Worm (Caenorhabditis elegans) whole organism, L2 larva: ENCODE measurements around the gene cgef-1.
A peak's percentile ranks its signal among the peaks of the same experiment; 100 is the strongest.

Experiments used
- C34F6.9 ChIP-seq: fragments of 150-350 bp; optimal IDR thresholded peaks from 2 replicates; lab custom pipeline; 2014; ENCODE audit warnings: missing biosample characterization, missing genetic modification characterization
- F13H6.1 ChIP-seq: sonication (generic microtip); optimal IDR thresholded peaks from 2 replicates; lab custom pipeline; 2016; ENCODE audit warnings: missing genetic modification characterization, missing compliant biosample characterization
- R02D3.7 ChIP-seq: fragments of 150-350 bp; optimal IDR thresholded peaks from 2 replicates; lab custom pipeline; 2014; ENCODE audit warnings: missing biosample characterization, missing genetic modification characterization
- ZK546.5 ChIP-seq: sonication (generic microtip); optimal IDR thresholded peaks from 2 replicates; lab custom pipeline; 2017; ENCODE audit warnings: missing biosample characterization, missing genetic modification characterization
- blmp-1 ChIP-seq: sonication (generic microtip); optimal IDR thresholded peaks from 2 replicates; lab custom pipeline; 2017; ENCODE audit warnings: missing genetic modification characterization, mild to moderate bottlenecking, missing compliant biosample characterization, antibody characterized with exemption, moderate library complexity; ENCODE audit not compliant: insufficient read depth
- ceh-16 ChIP-seq: fragments of 150-350 bp; optimal IDR thresholded peaks from 2 replicates; lab custom pipeline; 2014; ENCODE audit warnings: missing biosample characterization, missing genetic modification characterization
- ceh-82 ChIP-seq: fragments of 150-350 bp; optimal IDR thresholded peaks from 2 replicates; lab custom pipeline; 2014; ENCODE audit warnings: missing biosample characterization, missing genetic modification characterization
- crh-2 ChIP-seq: sonication (generic microtip); optimal IDR thresholded peaks from 2 replicates; lab custom pipeline; 2017; ENCODE audit warnings: missing biosample characterization, missing genetic modification characterization
- dmd-4 ChIP-seq: sonication (generic microtip); optimal IDR thresholded peaks from 2 replicates; lab custom pipeline; 2017; ENCODE audit warnings: missing biosample characterization, missing genetic modification characterization
- egl-27 ChIP-seq: sonication (generic microtip); optimal IDR thresholded peaks from 3 replicates; lab custom pipeline; 2017; ENCODE audit warnings: missing biosample characterization, missing genetic modification reagents, missing genetic modification characterization
- elt-3 ChIP-seq: sonication (generic microtip); optimal IDR thresholded peaks from 2 replicates; lab custom pipeline; 2017; ENCODE audit warnings: missing biosample characterization, missing genetic modification characterization
- gmeb-1 ChIP-seq: fragments of 150-350 bp; optimal IDR thresholded peaks from 2 replicates; lab custom pipeline; 2014; ENCODE audit warnings: missing biosample characterization, missing genetic modification characterization
- lin-13 ChIP-seq: fragments of 150-350 bp; optimal IDR thresholded peaks from 2 replicates; lab custom pipeline; 2014; ENCODE audit warnings: missing biosample characterization, missing genetic modification reagents, missing genetic modification characterization
- lin-39 ChIP-seq: fragments of 150-350 bp; optimal IDR thresholded peaks from 2 replicates; lab custom pipeline; 2014; ENCODE audit warnings: missing biosample characterization, missing genetic modification reagents, missing genetic modification characterization
- mab-5 ChIP-seq: fragments of 150-350 bp; optimal IDR thresholded peaks from 2 replicates; lab custom pipeline; 2014; ENCODE audit warnings: missing biosample characterization, missing genetic modification characterization
- mdl-1 ChIP-seq, 2 experiments: fragments of 150-350 bp in 1 of 2; sonication (generic microtip) in 1 of 2; optimal IDR thresholded peaks; 2 replicates each; lab custom pipeline; 2017; ENCODE audit warnings: missing biosample characterization in 2 of 2, missing genetic modification characterization in 2 of 2
- nhr-10 ChIP-seq: sonication (generic microtip); optimal IDR thresholded peaks from 2 replicates; lab custom pipeline; 2017; ENCODE audit warnings: missing biosample characterization, missing genetic modification characterization
- nhr-12 ChIP-seq: fragments of 150-350 bp; optimal IDR thresholded peaks from 2 replicates; lab custom pipeline; 2014; ENCODE audit warnings: missing biosample characterization, missing genetic modification characterization
- nhr-129 ChIP-seq: fragments of 150-350 bp; optimal IDR thresholded peaks from 2 replicates; lab custom pipeline; 2014; ENCODE audit warnings: missing biosample characterization, missing genetic modification characterization
- nhr-21 ChIP-seq: fragments of 150-350 bp; optimal IDR thresholded peaks from 2 replicates; lab custom pipeline; 2014; ENCODE audit warnings: missing biosample characterization, missing genetic modification characterization
- nhr-23 ChIP-seq: fragments of 150-350 bp; optimal IDR thresholded peaks from 2 replicates; lab custom pipeline; 2014; ENCODE audit warnings: missing biosample characterization, missing genetic modification reagents, missing genetic modification characterization
- nhr-25 ChIP-seq: fragments of 150-350 bp; sonication (generic microtip); optimal IDR thresholded peaks from 3 replicates; lab custom pipeline; 2014; ENCODE audit warnings: missing biosample characterization, missing genetic modification characterization
- nhr-6 ChIP-seq: fragments of 150-350 bp; optimal IDR thresholded peaks from 2 replicates; lab custom pipeline; 2014; ENCODE audit warnings: missing biosample characterization, missing genetic modification characterization
- skn-1 ChIP-seq: sonication (generic microtip); optimal IDR thresholded peaks from 2 replicates; lab custom pipeline; 2017; ENCODE audit warnings: missing biosample characterization, missing genetic modification characterization
- sma-3 ChIP-seq: sonication (generic microtip); optimal IDR thresholded peaks from 2 replicates; lab custom pipeline; 2016; ENCODE audit warnings: missing genetic modification reagents, missing genetic modification characterization, missing compliant biosample characterization
- sma-9 ChIP-seq, 2 experiments: fragments of 150-350 bp in 1 of 2; sonication (generic microtip) in 1 of 2; optimal IDR thresholded peaks; 2 replicates each; lab custom pipeline; 2014 to 2016; ENCODE audit warnings: missing genetic modification characterization in 2 of 2, mild to moderate bottlenecking in 1 of 2, missing biosample characterization in 1 of 2, missing compliant biosample characterization in 1 of 2, missing genetic modification reagents in 1 of 2, moderate library complexity in 1 of 2
- snpc-4 ChIP-seq: fragments of 150-350 bp; optimal IDR thresholded peaks from 2 replicates; lab custom pipeline; 2014; ENCODE audit warnings: missing biosample characterization, missing genetic modification characterization
- unc-39 ChIP-seq: fragments of 150-350 bp; optimal IDR thresholded peaks from 2 replicates; lab custom pipeline; 2014; ENCODE audit warnings: missing biosample characterization, missing genetic modification characterization
- unc-55 ChIP-seq: fragments of 150-350 bp; sonication (generic microtip); optimal IDR thresholded peaks from 3 replicates; lab custom pipeline; 2014; ENCODE audit warnings: missing biosample characterization, missing genetic modification reagents, missing genetic modification characterization
- unc-62 ChIP-seq: fragments of 150-350 bp; optimal IDR thresholded peaks from 2 replicates; lab custom pipeline; 2014; ENCODE audit warnings: missing biosample characterization, missing genetic modification reagents, missing genetic modification characterization
- zag-1 ChIP-seq: fragments of 150-350 bp; optimal IDR thresholded peaks from 2 replicates; lab custom pipeline; 2014; ENCODE audit warnings: missing biosample characterization, missing genetic modification characterization
- ztf-1 ChIP-seq: fragments of 200-800 bp; sonication (Bioruptor generic); conservative IDR thresholded peaks from 2 replicates; pipeline ENCODE4 v1.3.6; 2022; ENCODE audit warnings: missing genetic modification characterization, missing compliant biosample characterization
- ztf-11 ChIP-seq: sonication (generic microtip); optimal IDR thresholded peaks from 2 replicates; lab custom pipeline; 2017; ENCODE audit warnings: missing biosample characterization, missing genetic modification characterization
- ztf-4 ChIP-seq: fragments of 150-350 bp; optimal IDR thresholded peaks from 2 replicates; lab custom pipeline; 2014; ENCODE audit warnings: missing biosample characterization, missing genetic modification characterization

Gene cgef-1

ce11 chrX:2763476-2764268 is 8.2 kb upstream of the cgef-1 start, which contains the start of gene unc-2:
unc-2 (minus strand) TSS chrX:2763526.
- TF ChIP-seq blmp-1 (tag; lab: Kevin White, UChicago): no peak
- TF ChIP-seq snpc-4 (tag; lab: Kevin White, UChicago): peak; percentile 21
- TF ChIP-seq F13H6.1 (tag; lab: Kevin White, UChicago): no peak

DNA sequence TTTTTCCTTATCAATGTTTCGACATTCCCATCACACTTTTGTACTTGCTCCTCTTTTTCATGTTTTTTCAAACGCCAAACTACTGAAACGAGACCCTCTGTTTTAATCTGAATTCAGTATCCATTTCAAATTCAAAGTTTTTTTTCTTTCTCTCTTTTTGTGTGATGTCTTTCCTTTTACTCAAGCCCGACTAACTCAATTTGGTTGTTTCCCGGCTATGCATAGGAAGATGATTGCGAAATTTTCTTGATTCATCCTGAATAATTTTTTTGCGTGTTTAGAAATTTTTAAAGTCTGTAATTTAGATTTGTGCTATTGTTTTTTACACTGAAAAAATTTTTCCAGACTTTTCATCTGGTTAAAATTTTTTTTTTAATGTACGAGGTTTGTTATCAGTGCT is 7.6 kb upstream of the cgef-1 start:
- TF ChIP-seq C34F6.9 (tag; lab: Kevin White, UChicago) (peak; percentile 17), skn-1 (no peak), unc-55 (peak; percentile 10)
- TF ChIP-seq, all 48 proteins: peak for 2

ce11 chrX:2769685-2770084 is 2.2 kb upstream of the cgef-1 start, which contains the start of gene F55F1.2:
F55F1.2 (minus strand) TSS chrX:2770060.
- TF ChIP-seq egl-27: no peak
- no peak for TF ChIP-seq sma-9 (GFP tag; optimal IDR thresholded peaks at IDR 0.05; lab: Kevin White, UChicago)
- no peak for TF ChIP-seq sma-9 (tag; optimal IDR thresholded peaks at IDR 0.05; lab: Kevin White, UChicago)
- peak; percentile 9 for TF ChIP-seq zag-1
- TF ChIP-seq elt-3: no peak
- TF ChIP-seq lin-39 (tag; lab: Kevin White, UChicago): no peak
- TF ChIP-seq unc-55: peak; percentile 38
- TF ChIP-seq snpc-4 (tag; lab: Kevin White, UChicago): no peak
- TF ChIP-seq C34F6.9 (tag; lab: Kevin White, UChicago): peak; percentile 16

- no peak for TF ChIP-seq elt-3
- TF ChIP-seq crh-2 (tag; lab: Kevin White, UChicago): no peak
- no peak for TF ChIP-seq unc-39 (tag; lab: Kevin White, UChicago)
- TF ChIP-seq blmp-1 (tag; lab: Kevin White, UChicago): no peak
Measured at ce11 chrX:2776955-2777354, 5.1 kb downstream of the cgef-1 start.

DNA sequence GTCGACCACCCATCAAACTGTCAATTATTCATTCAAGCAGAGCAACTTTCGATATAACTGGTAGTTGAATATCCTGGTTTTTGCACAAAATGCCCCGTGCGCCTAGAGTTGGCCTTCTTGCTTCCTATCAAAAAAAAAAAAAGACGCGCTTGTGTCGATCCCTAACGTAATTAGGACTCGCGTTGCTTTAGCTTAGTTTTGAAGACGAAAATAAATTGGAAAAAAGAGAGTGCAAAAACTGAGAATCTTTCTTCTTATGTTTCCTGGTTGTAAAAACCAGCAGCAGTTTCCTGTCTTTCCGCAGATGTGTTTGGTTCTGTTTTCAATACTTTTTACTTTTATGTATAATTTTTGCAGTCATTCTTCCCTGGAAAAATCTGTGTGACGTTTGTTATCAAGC is 6.1 kb downstream of the cgef-1 start:
- no peak for TF ChIP-seq R02D3.7 (tag; lab: Kevin White, UChicago)
- TF ChIP-seq nhr-6 (tag; lab: Kevin White, UChicago): no peak
- TF ChIP-seq nhr-25 (tag; lab: Kevin White, UChicago): no peak
- TF ChIP-seq zag-1: no peak
- no peak for TF ChIP-seq C34F6.9 (tag; lab: Kevin White, UChicago)
- TF ChIP-seq elt-3: no peak

DNA sequence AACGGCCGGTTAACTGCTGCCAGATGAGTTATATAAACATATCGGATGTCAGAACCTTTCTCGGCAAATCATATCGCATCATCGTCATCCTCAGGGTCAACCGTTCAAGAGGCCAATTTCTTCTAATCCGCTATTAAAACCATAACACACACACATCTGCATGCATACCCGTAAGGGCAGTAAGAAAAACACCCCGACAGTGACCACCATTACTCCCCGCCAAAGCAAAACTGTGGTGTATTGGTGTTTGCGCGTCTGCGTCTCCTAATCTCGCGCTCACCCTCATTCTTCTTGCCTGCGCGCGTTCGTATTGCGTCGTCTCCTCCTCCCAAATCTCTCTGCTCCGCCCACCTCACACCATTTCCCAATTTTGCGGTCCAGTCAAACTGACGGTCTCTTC is 21.7 kb downstream of the cgef-1 start:
- TF ChIP-seq ztf-11: no peak
- TF ChIP-seq nhr-25 (tag; lab: Kevin White, UChicago): no peak
- TF ChIP-seq nhr-21: no peak
- no peak for TF ChIP-seq elt-3
- no peak for TF ChIP-seq lin-13
- no peak for TF ChIP-seq ztf-1 (GFP tag; lab: Robert Waterston, UW)
- TF ChIP-seq nhr-23 (tag; lab: Kevin White, UChicago): no peak
- no peak for TF ChIP-seq zag-1
- TF ChIP-seq sma-3 (GFP tag; lab: Kevin White, UChicago): no peak
- TF ChIP-seq nhr-12 (tag; lab: Kevin White, UChicago): no peak
- TF ChIP-seq nhr-10 (tag; lab: Kevin White, UChicago): no peak
- no peak for TF ChIP-seq snpc-4 (tag; lab: Kevin White, UChicago)
- TF ChIP-seq ceh-16 (tag; lab: Kevin White, UChicago): no peak
- no peak for TF ChIP-seq mdl-1 (tag; optimal IDR thresholded peaks at IDR 0.05; lab: Kevin White, UChicago)

DNA sequence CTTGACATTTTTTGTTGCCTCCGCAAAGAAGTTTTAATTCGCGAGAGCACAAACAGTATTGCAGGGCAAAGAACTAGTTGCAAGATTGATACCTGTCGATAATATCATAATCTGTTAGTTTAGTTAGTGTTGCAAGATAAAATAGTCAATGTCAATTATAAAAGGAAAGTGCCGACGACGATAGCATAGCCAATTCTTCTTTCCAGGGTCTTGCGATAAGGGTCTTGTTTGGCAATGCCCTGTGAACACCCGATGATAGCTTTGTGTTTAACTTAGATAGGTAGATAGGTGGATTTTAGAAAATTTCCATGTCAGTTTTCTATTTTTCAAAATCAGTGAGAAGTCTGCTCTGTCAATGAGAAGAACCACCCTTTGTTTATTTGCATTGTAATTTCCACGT is 22.5 kb downstream of the cgef-1 start:
- TF ChIP-seq nhr-12 (tag; lab: Kevin White, UChicago): no peak
- no peak for TF ChIP-seq nhr-23 (tag; lab: Kevin White, UChicago)
- TF ChIP-seq nhr-129 (tag; lab: Kevin White, UChicago): no peak
- no peak for TF ChIP-seq mdl-1 (tag; optimal IDR thresholded peaks at IDR 0.05; lab: Kevin White, UChicago)
- no peak for TF ChIP-seq unc-62
- TF ChIP-seq F13H6.1 (tag; lab: Kevin White, UChicago): no peak
- TF ChIP-seq ceh-82 (tag; lab: Kevin White, UChicago): no peak
- TF ChIP-seq skn-1: no peak
- no peak for TF ChIP-seq unc-39 (tag; lab: Kevin White, UChicago)
- no peak for TF ChIP-seq snpc-4 (tag; lab: Kevin White, UChicago)
- TF ChIP-seq sma-3 (GFP tag; lab: Kevin White, UChicago): no peak
- no peak for TF ChIP-seq ztf-4 (tag; lab: Kevin White, UChicago)
- no peak for TF ChIP-seq blmp-1 (tag; lab: Kevin White, UChicago)
- no peak for TF ChIP-seq nhr-21
- no peak for TF ChIP-seq ZK546.5 (tag; lab: Kevin White, UChicago)
- no peak for TF ChIP-seq dmd-4
- no peak for TF ChIP-seq R02D3.7 (tag; lab: Kevin White, UChicago)
- TF ChIP-seq mab-5: no peak
- no peak for TF ChIP-seq gmeb-1 (tag; lab: Kevin White, UChicago)
- no peak for TF ChIP-seq crh-2 (tag; lab: Kevin White, UChicago)
